ENCODE assay signal across 4 worm cellular contexts in genomic region chrIV:8333988-8334863, ce11.
TF ChIP-seq lines count a peak whose summit lies in the region.

TSS of gene his-32 (plus strand) at chrIV:8334305.

TF ChIP-seq in whole organism, L2 larva, 48 proteins besides CTCF, POLR2A, EP300 and RAD21 (continues in another document):
- TF ChIP-seq ZK546.5 (tag; optimal IDR thresholded peaks at IDR 0.05; lab: Kevin White, UChicago) (no peak), R02D3.7 (tag; optimal IDR thresholded peaks at IDR 0.05; lab: Kevin White, UChicago) (no peak), mbf-1 (tag; optimal IDR thresholded peaks at IDR 0.05; lab: Kevin White, UChicago) (no peak), elt-3 (tag; optimal IDR thresholded peaks at IDR 0.05; lab: Kevin White, UChicago) (no peak), nhr-129 (tag; optimal IDR thresholded peaks at IDR 0.05; lab: Kevin White, UChicago) (peak; percentile 68), lin-13 (GFP tag; optimal IDR thresholded peaks at IDR 0.05; lab: Kevin White, UChicago) (peak; percentile 67), nhr-77 (tag; optimal IDR thresholded peaks at IDR 0.05; lab: Kevin White, UChicago) (no peak), dmd-4 (tag; optimal IDR thresholded peaks at IDR 0.05; lab: Kevin White, UChicago) (no peak), gmeb-1 (tag; optimal IDR thresholded peaks at IDR 0.05; lab: Kevin White, UChicago) (no peak), blmp-1 (tag; optimal IDR thresholded peaks at IDR 0.05; lab: Kevin White, UChicago; ENCODE audit: insufficient read depth) (no peak), sem-4 (tag; optimal IDR thresholded peaks at IDR 0.05; lab: Kevin White, UChicago) (peak; percentile 75), ztf-4 (tag; optimal IDR thresholded peaks at IDR 0.05; lab: Kevin White, UChicago) (no peak), nhr-25 (tag; optimal IDR thresholded peaks at IDR 0.05; lab: Kevin White, UChicago) (peak; percentile 95), nhr-23 (tag; optimal IDR thresholded peaks at IDR 0.05; lab: Kevin White, UChicago) (no peak), sma-3 (GFP tag; optimal IDR thresholded peaks at IDR 0.05; lab: Kevin White, UChicago) (peak; percentile 55), fos-1 (tag; optimal IDR thresholded peaks at IDR 0.05; lab: Kevin White, UChicago) (peak; percentile 21), unc-55 (GFP tag; optimal IDR thresholded peaks at IDR 0.05; lab: Kevin White, UChicago) (no peak), lin-11 (tag; optimal IDR thresholded peaks at IDR 0.05; lab: Kevin White, UChicago) (no peak), ceh-16 (tag; optimal IDR thresholded peaks at IDR 0.05; lab: Kevin White, UChicago) (peak; percentile 97), unc-39 (tag; optimal IDR thresholded peaks at IDR 0.05; lab: Kevin White, UChicago) (no peak), nhr-21 (tag; optimal IDR thresholded peaks at IDR 0.05; lab: Kevin White, UChicago) (peak; percentile 37), C34F6.9 (tag; optimal IDR thresholded peaks at IDR 0.05; lab: Kevin White, UChicago) (peak; percentile 30), mab-5 (tag; optimal IDR thresholded peaks at IDR 0.05; lab: Kevin White, UChicago) (peak; percentile 66)

TF ChIP-seq in whole organism, L4 larva, 104 proteins besides CTCF, POLR2A, EP300 and RAD21 (continues in another document):
- TF ChIP-seq duxl-1 (tag; optimal IDR thresholded peaks at IDR 0.05; lab: Kevin White, UChicago; ENCODE audit: poor library complexity) (peak; percentile 20), rbr-2 (tag; optimal IDR thresholded peaks at IDR 0.05; lab: Kevin White, UChicago) (peak; percentile 69), F49E8.2 (tag; optimal IDR thresholded peaks at IDR 0.05; lab: Kevin White, UChicago; ENCODE audit: borderline replicate concordance) (no peak), F26F4.8 (GFP tag; conservative IDR thresholded peaks at IDR 0.05; lab: Robert Waterston, UW) (no peak), skn-1 (tag; optimal IDR thresholded peaks at IDR 0.05; lab: Kevin White, UChicago) (no peak), ceh-20 (GFP tag; IDR thresholded peaks at IDR 0.05; lab: Robert Waterston, UW) (no peak), spr-3 (GFP tag; optimal IDR thresholded peaks at IDR 0.05; lab: Kevin White, UChicago) (no peak), set-16 (GFP tag; IDR thresholded peaks at IDR 0.05; lab: Robert Waterston, UW) (peak; percentile 78; the same call in 1 of the 2 replicates), ces-1 (GFP tag; optimal IDR thresholded peaks at IDR 0.05; lab: Kevin White, UChicago) (no peak), jun-1 (tag; optimal IDR thresholded peaks at IDR 0.05; lab: Kevin White, UChicago) (no peak), pqm-1 (tag; optimal IDR thresholded peaks at IDR 0.05; lab: Kevin White, UChicago) (no peak), aha-1 (tag; lab: Kevin White, UChicago) (peak; percentile 15), nhr-41 (GFP tag; IDR thresholded peaks at IDR 0.05; lab: Robert Waterston, UW) (no peak), saeg-2 (GFP tag; IDR thresholded peaks at IDR 0.05; lab: Robert Waterston, UW) (no peak), spr-1 (tag; optimal IDR thresholded peaks at IDR 0.05; lab: Kevin White, UChicago) (no peak), cey-2 (tag; optimal IDR thresholded peaks at IDR 0.05; lab: Kevin White, UChicago; ENCODE audit: borderline replicate concordance, insufficient read depth) (no peak), aly-2 (tag; optimal IDR thresholded peaks at IDR 0.05; lab: Kevin White, UChicago) (no peak), hlh-30 (tag; optimal IDR thresholded peaks at IDR 0.05; lab: Kevin White, UChicago; ENCODE audit: insufficient read depth) (no peak), zip-2 (tag; optimal IDR thresholded peaks at IDR 0.05; lab: Kevin White, UChicago) (no peak), zag-1 (tag; optimal IDR thresholded peaks at IDR 0.05; lab: Kevin White, UChicago) (no peak), nhr-25 (tag; optimal IDR thresholded peaks at IDR 0.05; lab: Kevin White, UChicago; ENCODE audit: borderline replicate concordance, insufficient read depth) (peak; percentile 92), nhr-77 (tag; optimal IDR thresholded peaks at IDR 0.05; lab: Kevin White, UChicago) (no peak), zfp-2 (tag; optimal IDR thresholded peaks at IDR 0.05; lab: Kevin White, UChicago) (no peak), ceh-32 (tag; optimal IDR thresholded peaks at IDR 0.05; lab: Kevin White, UChicago; ENCODE audit: poor library complexity) (no peak)

TF ChIP-seq in whole organism, late embryonic, 69 proteins besides CTCF, POLR2A, EP300 and RAD21 (continues in another document):
- TF ChIP-seq fkh-10 (GFP tag; optimal IDR thresholded peaks at IDR 0.05; lab: Kevin White, UChicago), result no peak
- no peak for TF ChIP-seq madf-2 (tag; optimal IDR thresholded peaks at IDR 0.05; lab: Kevin White, UChicago)
- no peak for TF ChIP-seq ceh-9 (tag; optimal IDR thresholded peaks at IDR 0.05; lab: Kevin White, UChicago)
- TF ChIP-seq ceh-22 (tag; optimal IDR thresholded peaks at IDR 0.05; lab: Kevin White, UChicago), result no peak
- TF ChIP-seq sox-4 (tag; optimal IDR thresholded peaks at IDR 0.05; lab: Kevin White, UChicago), result no peak
- no peak for TF ChIP-seq ceh-45 (GFP tag; IDR thresholded peaks at IDR 0.05; lab: Robert Waterston, UW)
- TF ChIP-seq ceh-34 (tag; optimal IDR thresholded peaks at IDR 0.05; lab: Kevin White, UChicago), result peak; percentile 85
- peak; percentile 24 for TF ChIP-seq C08G9.2 (tag; optimal IDR thresholded peaks at IDR 0.05; lab: Kevin White, UChicago)
- peak; percentile 56 for TF ChIP-seq sdc-2 (tag; optimal IDR thresholded peaks at IDR 0.05; lab: Kevin White, UChicago)
- peak; percentile 26 for TF ChIP-seq fkh-6 (tag; optimal IDR thresholded peaks at IDR 0.05; lab: Kevin White, UChicago)
- peak; percentile 86 for TF ChIP-seq ceh-31 (tag; optimal IDR thresholded peaks at IDR 0.05; lab: Kevin White, UChicago)
- TF ChIP-seq nfya-1 (tag; optimal IDR thresholded peaks at IDR 0.05; lab: Kevin White, UChicago), result peak; percentile 75
- no peak for TF ChIP-seq ceh-14 (tag; optimal IDR thresholded peaks at IDR 0.05; lab: Kevin White, UChicago)
- no peak for TF ChIP-seq hlh-6 (tag; optimal IDR thresholded peaks at IDR 0.05; lab: Kevin White, UChicago)
- TF ChIP-seq pha-4 (tag; optimal IDR thresholded peaks at IDR 0.05; lab: Kevin White, UChicago), result no peak
- TF ChIP-seq ceh-19 (GFP tag; optimal IDR thresholded peaks at IDR 0.05; lab: Kevin White, UChicago), result no peak
- TF ChIP-seq sox-2 (GFP tag; IDR thresholded peaks at IDR 0.05; lab: Robert Waterston, UW), result peak; percentile 83
- no peak for TF ChIP-seq npax-4 (tag; optimal IDR thresholded peaks at IDR 0.05; lab: Kevin White, UChicago)
- TF ChIP-seq unc-55 (GFP tag; optimal IDR thresholded peaks at IDR 0.05; lab: Kevin White, UChicago), result peak; percentile 19
- peak; percentile 81 for TF ChIP-seq tbx-2 (tag; optimal IDR thresholded peaks at IDR 0.05; lab: Kevin White, UChicago)
- TF ChIP-seq lim-6 (tag; optimal IDR thresholded peaks at IDR 0.05; lab: Kevin White, UChicago), result no peak
- TF ChIP-seq pat-9 (tag; optimal IDR thresholded peaks at IDR 0.05; lab: Kevin White, UChicago), result peak; percentile 41
- peak; percentile 35 for TF ChIP-seq pha-2 (tag; optimal IDR thresholded peaks at IDR 0.05; lab: Kevin White, UChicago)
- peak; percentile 89 for TF ChIP-seq ama-1 (optimal IDR thresholded peaks at IDR 0.05; lab: Kevin White, UChicago)
- TF ChIP-seq tbx-7 (tag; optimal IDR thresholded peaks at IDR 0.05; lab: Kevin White, UChicago), result peak; percentile 79
- peak; percentile 43 for TF ChIP-seq elt-2 (tag; optimal IDR thresholded peaks at IDR 0.05; lab: Kevin White, UChicago)
- peak; percentile 66 for TF ChIP-seq ztf-16 (tag; optimal IDR thresholded peaks at IDR 0.05; lab: Kevin White, UChicago)

TF ChIP-seq in whole organism, mixed stage, embryonic, 35 proteins besides CTCF, POLR2A, EP300 and RAD21 (continues in another document):
- TF ChIP-seq flh-1 (GFP tag; optimal IDR thresholded peaks at IDR 0.05; lab: Kevin White, UChicago), result no peak
- TF ChIP-seq unc-120 (tag; optimal IDR thresholded peaks at IDR 0.05; lab: Kevin White, UChicago; ENCODE audit: poor library complexity, severe bottlenecking), result no peak
- peak; percentile 72 for TF ChIP-seq tbx-8 (GFP tag; optimal IDR thresholded peaks at IDR 0.05; lab: Kevin White, UChicago)
- no peak for TF ChIP-seq bed-3 (GFP tag; optimal IDR thresholded peaks at IDR 0.05; lab: Kevin White, UChicago)
- peak; percentile 39 for TF ChIP-seq ces-1 (GFP tag; optimal IDR thresholded peaks at IDR 0.05; lab: Kevin White, UChicago)
- TF ChIP-seq blmp-1 (tag; optimal IDR thresholded peaks at IDR 0.05; lab: Kevin White, UChicago), result no peak
- peak; percentile 95 for TF ChIP-seq cnd-1 (tag; optimal IDR thresholded peaks at IDR 0.05; lab: Kevin White, UChicago)
- TF ChIP-seq elt-3 (tag; optimal IDR thresholded peaks at IDR 0.05; lab: Kevin White, UChicago), result no peak
- TF ChIP-seq drap-1 (GFP tag; optimal IDR thresholded peaks at IDR 0.05; lab: Kevin White, UChicago), result peak; percentile 63
- peak; percentile 76 for TF ChIP-seq nhr-2 (tag; optimal IDR thresholded peaks at IDR 0.05; lab: Kevin White, UChicago)
- peak; percentile 98 for TF ChIP-seq ztf-11 (tag; optimal IDR thresholded peaks at IDR 0.05; lab: Kevin White, UChicago)
- TF ChIP-seq nhr-76 (tag; optimal IDR thresholded peaks at IDR 0.05; lab: Kevin White, UChicago), result no peak
- TF ChIP-seq unc-62 (GFP tag; optimal IDR thresholded peaks at IDR 0.05; lab: Kevin White, UChicago), result peak; percentile 89
- peak; percentile 45 for TF ChIP-seq ceh-43 (GFP tag; optimal IDR thresholded peaks at IDR 0.05; lab: Kevin White, UChicago)
- TF ChIP-seq lin-32 (GFP tag; optimal IDR thresholded peaks at IDR 0.05; lab: Kevin White, UChicago), result peak; percentile 65
- TF ChIP-seq ham-2 (GFP tag; optimal IDR thresholded peaks at IDR 0.05; lab: Kevin White, UChicago), result no peak
- peak; percentile 96 for TF ChIP-seq unc-39 (tag; optimal IDR thresholded peaks at IDR 0.05; lab: Kevin White, UChicago)
- peak; percentile 78 for TF ChIP-seq lsy-2 (tag; optimal IDR thresholded peaks at IDR 0.05; lab: Kevin White, UChicago)
- peak; percentile 98 for TF ChIP-seq lin-13 (tag; optimal IDR thresholded peaks at IDR 0.05; lab: Kevin White, UChicago)
- TF ChIP-seq nhr-12 (tag; optimal IDR thresholded peaks at IDR 0.05; lab: Kevin White, UChicago), result peak; percentile 87
- peak; percentile 92 for TF ChIP-seq mep-1 (tag; optimal IDR thresholded peaks at IDR 0.05; lab: Kevin White, UChicago)
- peak; percentile 61 for TF ChIP-seq mls-2 (tag; optimal IDR thresholded peaks at IDR 0.05; lab: Kevin White, UChicago)
- TF ChIP-seq hlh-1 (tag; optimal IDR thresholded peaks at IDR 0.05; lab: Kevin White, UChicago), result peak; percentile 64
- TF ChIP-seq nhr-28 (tag; optimal IDR thresholded peaks at IDR 0.05; lab: Kevin White, UChicago), result no peak
- no peak for TF ChIP-seq snpc-4 (tag; optimal IDR thresholded peaks at IDR 0.05; lab: Kevin White, UChicago)
- TF ChIP-seq sptf-1 (tag; optimal IDR thresholded peaks at IDR 0.05; lab: Kevin White, UChicago), result peak; percentile 70
- TF ChIP-seq ceh-39 (tag; optimal IDR thresholded peaks at IDR 0.05; lab: Kevin White, UChicago), result peak; percentile 99
- TF ChIP-seq sem-2 (GFP tag; optimal IDR thresholded peaks at IDR 0.05; lab: Kevin White, UChicago), result peak; percentile 78
- no peak for TF ChIP-seq mab-5 (tag; optimal IDR thresholded peaks at IDR 0.05; lab: Kevin White, UChicago)
- TF ChIP-seq pha-4 (tag; optimal IDR thresholded peaks at IDR 0.05; lab: Kevin White, UChicago), result peak; percentile 92
